Worm (Caenorhabditis elegans): ENCODE results near the gene crn-5.
A peak's percentile ranks its signal among the peaks of the same experiment; 100 is the strongest.

Gene crn-5

ce11 chrII:10557206-10557574, 35.4 kb upstream of the crn-5 start:
- TF ChIP-seq egl-44 (GFP tag; IDR thresholded peaks at IDR 0.05) (0 out of 2 replicates have a peak, but pooled peaks have one; percentile 48), zim-3 (tag; optimal IDR thresholded peaks at IDR 0.05) (no peak), Y56A3A.18 (GFP tag; IDR thresholded peaks at IDR 0.05) (no peak), snpc-4 (GFP tag; optimal IDR thresholded peaks at IDR 0.05) (no peak), snpc-4 (tag; optimal IDR thresholded peaks at IDR 0.05) (no peak), F39B2.1 (GFP tag; IDR thresholded peaks at IDR 0.05) (no peak), nfyb-1 (GFP tag; IDR thresholded peaks at IDR 0.05) (0 out of 2 replicates have a peak, but pooled peaks have one; percentile 6), F52B5.7 (tag; optimal IDR thresholded peaks at IDR 0.05) (no peak), ccch-3 (GFP tag; optimal IDR thresholded peaks at IDR 0.05) (no peak), B0035.1 (tag; optimal IDR thresholded peaks at IDR 0.05) (no peak), lsy-27 (tag; optimal IDR thresholded peaks at IDR 0.05; ENCODE audit: borderline replicate concordance, insufficient read depth) (no peak), nhr-80 (tag; optimal IDR thresholded peaks at IDR 0.05) (peak; percentile 22), ztf-26 (tag; optimal IDR thresholded peaks at IDR 0.05) (no peak), lin-40 (tag; optimal IDR thresholded peaks at IDR 0.05) (peak; percentile 25), rcor-1 (GFP tag; IDR thresholded peaks at IDR 0.05) (0 out of 2 replicates have a peak, but pooled peaks have one; percentile 15), ztf-18 (tag; optimal IDR thresholded peaks at IDR 0.05) (no peak), repo-1 (tag; optimal IDR thresholded peaks at IDR 0.05) (no peak), lin-35 (GFP tag; optimal IDR thresholded peaks at IDR 0.05) (no peak), ceh-79 (tag; optimal IDR thresholded peaks at IDR 0.05) (no peak), aptf-3 (GFP tag; IDR thresholded peaks at IDR 0.05) (no peak)

ce11 chrII:10557582-10557981, 35.0 kb upstream of the crn-5 start:
- 0 out of 2 replicates have a peak, but pooled peaks have one; percentile 19 for TF ChIP-seq ekl-4 (GFP tag; IDR thresholded peaks at IDR 0.05)
- TF ChIP-seq ceh-58 (GFP tag; IDR thresholded peaks at IDR 0.05): 0 out of 2 replicates have a peak, but pooled peaks have one; percentile 25
- 0 out of 2 replicates have a peak, but pooled peaks have one; percentile 28 for TF ChIP-seq Y79H2A.3 (GFP tag; conservative IDR thresholded peaks at IDR 0.05)
- 0 out of 2 replicates have a peak, but pooled peaks have one; percentile 64 for TF ChIP-seq F37B4.10 (GFP tag; IDR thresholded peaks at IDR 0.05)

ce11 chrII:10558345-10558744, 34.2 kb upstream of the crn-5 start:
- TF ChIP-seq K12H6.12 (tag; optimal IDR thresholded peaks at IDR 0.05): peak; percentile 22
- no peak for TF ChIP-seq gei-17 (GFP tag; optimal IDR thresholded peaks at IDR 0.05)

ce11 chrII:10558962-10559415, 33.6 kb upstream of the crn-5 start:
- TF ChIP-seq F23B12.7 (tag; optimal IDR thresholded peaks at IDR 0.05; ENCODE audit: insufficient read depth): no peak
- no peak for TF ChIP-seq sea-2 (GFP tag; IDR thresholded peaks at IDR 0.05)
- TF ChIP-seq egrh-3 (GFP tag; IDR thresholded peaks at IDR 0.05): no peak
- TF ChIP-seq lin-54 (GFP tag; optimal IDR thresholded peaks at IDR 0.05): no peak
- no peak for TF ChIP-seq hrde-1 (tag; optimal IDR thresholded peaks at IDR 0.05; ENCODE audit: borderline replicate concordance)
- TF ChIP-seq snpc-3.4 (tag; optimal IDR thresholded peaks at IDR 0.05): no peak
- TF ChIP-seq ccch-3 (GFP tag; optimal IDR thresholded peaks at IDR 0.05): no peak
- peak; percentile 53; the same call in 1 of the 2 replicates for TF ChIP-seq dox-1 (GFP tag; IDR thresholded peaks at IDR 0.05)
- no peak for TF ChIP-seq Y67H2A.10 (GFP tag; conservative IDR thresholded peaks at IDR 0.05)
- TF ChIP-seq attf-6 (GFP tag; IDR thresholded peaks at IDR 0.05): no peak
- no peak for TF ChIP-seq aptf-3 (GFP tag; IDR thresholded peaks at IDR 0.05)
- TF ChIP-seq F10E7.11 (tag; optimal IDR thresholded peaks at IDR 0.05): no peak
- TF ChIP-seq ztf-3 (GFP tag; optimal IDR thresholded peaks at IDR 0.05): no peak
- TF ChIP-seq unc-62 (GFP tag; optimal IDR thresholded peaks at IDR 0.05): no peak
- no peak for TF ChIP-seq hlh-26 (GFP tag; conservative IDR thresholded peaks at IDR 0.05)
- TF ChIP-seq snpc-1.3 (tag; optimal IDR thresholded peaks at IDR 0.05; ENCODE audit: insufficient read depth): no peak
- no peak for TF ChIP-seq ztf-28 (GFP tag; IDR thresholded peaks at IDR 0.05)
- 0 out of 2 replicates have a peak, but pooled peaks have one; percentile 50 for TF ChIP-seq nfyb-1 (GFP tag; IDR thresholded peaks at IDR 0.05)
- TF ChIP-seq sdz-38 (tag; optimal IDR thresholded peaks at IDR 0.05): no peak
- TF ChIP-seq C06A6.2 (GFP tag; conservative IDR thresholded peaks at IDR 0.05): peak; percentile 48
- no peak for TF ChIP-seq rpc-1 (optimal IDR thresholded peaks at IDR 0.05)
- no peak for TF ChIP-seq rpc-1 (tag; optimal IDR thresholded peaks at IDR 0.05)
